Worm (Caenorhabditis elegans): Measurements from ENCODE around the gene R10E9.4.

R10E9.4 gene

ce11 chrIII:3926801-3927200 is 45.8 kb downstream of the R10E9.4 start:
- TF ChIP-seq sma-3 (GFP tag; optimal IDR thresholded peaks at IDR 0.05), result no peak
- TF ChIP-seq fos-1 (tag; optimal IDR thresholded peaks at IDR 0.05), result peak; percentile 15
- no peak for TF ChIP-seq nhr-25 (tag; optimal IDR thresholded peaks at IDR 0.05)

- TF ChIP-seq nhr-77 (tag; optimal IDR thresholded peaks at IDR 0.05), result no peak
- no peak for TF ChIP-seq crh-2 (tag; optimal IDR thresholded peaks at IDR 0.05)
- TF ChIP-seq nhr-12 (tag; optimal IDR thresholded peaks at IDR 0.05), result no peak
- TF ChIP-seq alr-1 (tag; optimal IDR thresholded peaks at IDR 0.05), result no peak
- TF ChIP-seq ceh-82 (tag; optimal IDR thresholded peaks at IDR 0.05), result no peak
- TF ChIP-seq ztf-4 (tag; optimal IDR thresholded peaks at IDR 0.05), result no peak
- no peak for TF ChIP-seq zag-1 (tag; optimal IDR thresholded peaks at IDR 0.05)
- no peak for TF ChIP-seq elt-3 (tag; optimal IDR thresholded peaks at IDR 0.05)
- no peak for TF ChIP-seq nhr-11 (tag; optimal IDR thresholded peaks at IDR 0.05)
- TF ChIP-seq aly-2 (tag; optimal IDR thresholded peaks at IDR 0.05), result no peak
- no peak for TF ChIP-seq ZK546.5 (tag; optimal IDR thresholded peaks at IDR 0.05)
- no peak for TF ChIP-seq gmeb-1 (tag; optimal IDR thresholded peaks at IDR 0.05)
- TF ChIP-seq nhr-25 (tag; optimal IDR thresholded peaks at IDR 0.05), result no peak
- no peak for TF ChIP-seq nhr-21 (tag; optimal IDR thresholded peaks at IDR 0.05)
- no peak for TF ChIP-seq Y55F3AM.14 (GFP tag; optimal IDR thresholded peaks at IDR 0.05)
- TF ChIP-seq mab-5 (tag; optimal IDR thresholded peaks at IDR 0.05), result no peak
- TF ChIP-seq elt-1 (tag; optimal IDR thresholded peaks at IDR 0.05), result no peak
- no peak for TF ChIP-seq egl-27 (tag; optimal IDR thresholded peaks at IDR 0.05)
- TF ChIP-seq unc-55 (GFP tag; optimal IDR thresholded peaks at IDR 0.05), result no peak
- TF ChIP-seq nhr-23 (tag; optimal IDR thresholded peaks at IDR 0.05), result no peak
These were observed 46.5 kb downstream of the R10E9.4 start, which contains the start of gene ZK1058.9 for ce11 chrIII:3926116-3926515. TSS of gene ZK1058.9 (minus strand) at chrIII:3926216.

Data from whole organism, L2 larva.